Worm (Caenorhabditis elegans) whole organism, young adult: ENCODE results near the gene C30A5.16.

Source experiments
- F23B12.7 ChIP-seq: sonication (generic microtip); optimal IDR thresholded peaks from 2 replicates; lab custom pipeline; 2017; ENCODE audit warnings: missing genetic modification characterization, mild to moderate bottlenecking, missing compliant biosample characterization, antibody characterized with exemption, moderate library complexity; ENCODE audit not compliant: insufficient read depth
- attf-5 ChIP-seq: fragments of 200-800 bp; sonication (Bioruptor generic); optimal IDR thresholded peaks from 2 replicates; lab custom pipeline; 2018; ENCODE audit warnings: mild to moderate bottlenecking, missing genetic modification characterization, missing compliant biosample characterization
- ceh-79 ChIP-seq: sonication (generic microtip); optimal IDR thresholded peaks from 2 replicates; lab custom pipeline; 2017; ENCODE audit warnings: mild to moderate bottlenecking, missing genetic modification characterization, missing compliant biosample characterization
- dox-1 ChIP-seq: fragments of 200-800 bp; sonication (Bioruptor generic); IDR thresholded peaks from 2 replicates; pipeline ENCODE4 v1.3.6; 2022; ENCODE audit warnings: missing genetic modification reagents, missing genetic modification characterization, missing compliant biosample characterization
- hrde-1 ChIP-seq: sonication (generic microtip); optimal IDR thresholded peaks from 2 replicates; lab custom pipeline; 2016; ENCODE audit warnings: missing genetic modification characterization, mild to moderate bottlenecking, missing compliant biosample characterization, moderate library complexity, missing genotype, missing genetic modification reagents, borderline replicate concordance
- mcd-1 ChIP-seq: fragments of 200-800 bp; sonication (Bioruptor generic); IDR thresholded peaks from 2 replicates; pipeline ENCODE4 v1.3.6; 2022; ENCODE audit warnings: missing genetic modification reagents, missing genetic modification characterization, missing compliant biosample characterization
- nfyb-1 ChIP-seq: fragments of 200-800 bp; sonication (Bioruptor generic); IDR thresholded peaks from 2 replicates; pipeline ENCODE4 v1.3.6; 2022; ENCODE audit warnings: missing genetic modification reagents, missing genetic modification characterization, missing compliant biosample characterization
- nhr-80 ChIP-seq: sonication (generic microtip); optimal IDR thresholded peaks from 2 replicates; lab custom pipeline; 2016; ENCODE audit warnings: missing genetic modification characterization, missing compliant biosample characterization
- tbx-9 ChIP-seq: sonication (generic microtip); optimal IDR thresholded peaks from 2 replicates; lab custom pipeline; 2016; ENCODE audit warnings: borderline replicate concordance, missing genetic modification characterization, inconsistent platforms, missing compliant biosample characterization
- xnd-1 ChIP-seq: sonication (generic microtip); optimal IDR thresholded peaks from 2 replicates; lab custom pipeline; 2016; ENCODE audit warnings: missing genotype, missing genetic modification reagents, missing genetic modification characterization, missing compliant biosample characterization

The C30A5.16 gene

ce11 chrIII:8268296-8268695 is 50.3 kb downstream of the C30A5.16 start, which contains the start of the genes F09G8.7 and crn-7:
F09G8.7 (minus strand) TSS chrIII:8268355.
crn-7 (plus strand) TSS chrIII:8268531.
- TF ChIP-seq tbx-9 (tag; lab: Kevin White, UChicago) (no peak), nfyb-1 (no peak), attf-5 (GFP tag; lab: Kevin White, UChicago) (peak; percentile 44), ceh-79 (tag; lab: Kevin White, UChicago) (no peak), nhr-80 (tag; lab: Kevin White, UChicago) (peak; percentile 53), mcd-1 (GFP tag; lab: Robert Waterston, UW) (0 out of 2 replicates have a peak, but pooled peaks have one; percentile 21), xnd-1 (no peak), dox-1 (peak; percentile 35; the same call in 1 of the 2 replicates), hrde-1 (tag; lab: Kevin White, UChicago) (no peak), F23B12.7 (tag; lab: Kevin White, UChicago) (peak; percentile 29)
